Fruit fly (Drosophila melanogaster): ENCODE results near the gene CG14985.

Gene CG14985

DNA sequence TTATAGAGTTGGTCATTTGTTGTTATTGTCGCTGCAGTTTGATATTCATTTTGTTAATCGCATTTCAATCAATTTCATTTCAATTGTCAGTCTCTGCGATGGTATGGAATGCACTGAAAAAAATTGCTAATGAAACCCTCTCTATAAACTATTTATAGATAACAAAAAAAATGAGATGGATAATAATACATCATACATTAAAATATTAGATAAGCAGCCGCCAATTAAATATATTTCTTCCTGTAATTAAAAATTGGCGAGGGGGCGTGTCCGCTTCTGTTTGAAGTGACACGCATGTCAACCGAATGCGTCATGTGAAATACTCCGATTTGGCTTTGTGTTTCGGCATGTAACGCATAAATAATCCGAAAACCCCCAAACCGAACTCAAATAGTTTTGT lies 41.2 kb downstream of the CG14985 start:
- TF ChIP-seq CG3919 (GFP tag; optimal IDR thresholded peaks at IDR 0.05) (no peak), eg (GFP tag; IDR thresholded peaks at IDR 0.05) (0 out of 3 replicates have a peak, but pooled peaks have one; percentile 14)

DNA sequence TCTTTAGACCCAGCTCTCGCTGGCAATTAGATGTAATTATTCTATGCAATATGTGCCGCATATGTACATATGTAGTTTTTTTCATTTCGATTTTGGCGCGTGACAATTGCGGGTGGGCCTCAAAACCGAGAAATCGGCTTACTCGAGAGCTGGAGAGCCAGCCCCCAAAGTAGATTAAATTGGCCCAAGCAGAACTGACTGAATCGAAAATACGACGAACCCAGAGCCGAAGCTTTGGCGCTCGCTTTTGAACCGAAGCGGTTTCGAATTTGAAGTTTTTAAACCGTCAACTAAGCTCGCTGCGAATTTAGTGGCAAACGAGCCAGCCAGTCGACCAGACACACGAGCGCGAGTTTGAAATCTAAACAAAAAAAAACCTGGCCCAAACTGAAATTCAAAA lies 43.0 kb downstream of the CG14985 start, which contains the start of gene CG1136:
Gene CG1136, plus strand, starts transcription at position 308 of the 400 bp plus-strand sequence.
- TF ChIP-seq eg (GFP tag; IDR thresholded peaks at IDR 0.05) (0 out of 3 replicates have a peak, but pooled peaks have one; percentile 11), Gug (GFP tag; IDR thresholded peaks at IDR 0.05) (no peak)

dm6 chr3L:4047635-4048034 lies 44.4 kb downstream of the CG14985 start, which contains the start of gene Dpy-30L2:
Gene Dpy-30L2, minus strand, starts transcription at chr3L:4047735.
- TF ChIP-seq Hr4 (GFP tag; optimal IDR thresholded peaks at IDR 0.05): no peak
- TF ChIP-seq acj6 (GFP tag; optimal IDR thresholded peaks at IDR 0.05): no peak
- no peak for TF ChIP-seq dsx (GFP tag; optimal IDR thresholded peaks at IDR 0.05; ENCODE audit: poor library complexity, severe bottlenecking)
- TF ChIP-seq Blimp-1 (GFP tag; optimal IDR thresholded peaks at IDR 0.05): no peak
- no peak for TF ChIP-seq CG6792 (GFP tag; optimal IDR thresholded peaks at IDR 0.05)
- TF ChIP-seq CG6854 (GFP tag; optimal IDR thresholded peaks at IDR 0.05): no peak
- no peak for TF ChIP-seq CG34406 (GFP tag; optimal IDR thresholded peaks at IDR 0.05)
- no peak for TF ChIP-seq Hr39 (GFP tag; optimal IDR thresholded peaks at IDR 0.05)
- no peak for TF ChIP-seq Hr38 (GFP tag; optimal IDR thresholded peaks at IDR 0.05)
- no peak for TF ChIP-seq Ets21C (GFP tag; optimal IDR thresholded peaks at IDR 0.05)
- no peak for TF ChIP-seq spab (GFP tag; optimal IDR thresholded peaks at IDR 0.05)

DNA sequence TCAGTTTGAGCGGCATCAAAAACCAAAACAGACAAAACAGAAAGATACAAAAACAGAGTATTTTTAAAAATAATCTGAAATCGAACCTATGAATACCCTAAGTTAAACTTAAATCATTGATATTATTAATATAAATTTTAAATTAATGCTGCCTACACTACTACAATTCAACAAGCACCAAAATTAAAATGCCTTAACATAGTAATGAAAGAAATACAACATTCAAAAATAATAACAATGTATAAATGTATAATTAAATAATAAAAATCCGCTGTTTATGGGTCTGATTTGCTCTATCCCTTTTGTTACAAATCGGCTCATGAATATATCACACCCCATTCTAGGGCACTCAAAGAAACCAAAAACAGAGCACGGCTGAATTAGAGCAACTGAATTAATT lies 45.8 kb downstream of the CG14985 start:
- TF ChIP-seq fd85E (GFP tag; optimal IDR thresholded peaks at IDR 0.05) (no peak), Eip78C (GFP tag) (peak; percentile 30)

DNA sequence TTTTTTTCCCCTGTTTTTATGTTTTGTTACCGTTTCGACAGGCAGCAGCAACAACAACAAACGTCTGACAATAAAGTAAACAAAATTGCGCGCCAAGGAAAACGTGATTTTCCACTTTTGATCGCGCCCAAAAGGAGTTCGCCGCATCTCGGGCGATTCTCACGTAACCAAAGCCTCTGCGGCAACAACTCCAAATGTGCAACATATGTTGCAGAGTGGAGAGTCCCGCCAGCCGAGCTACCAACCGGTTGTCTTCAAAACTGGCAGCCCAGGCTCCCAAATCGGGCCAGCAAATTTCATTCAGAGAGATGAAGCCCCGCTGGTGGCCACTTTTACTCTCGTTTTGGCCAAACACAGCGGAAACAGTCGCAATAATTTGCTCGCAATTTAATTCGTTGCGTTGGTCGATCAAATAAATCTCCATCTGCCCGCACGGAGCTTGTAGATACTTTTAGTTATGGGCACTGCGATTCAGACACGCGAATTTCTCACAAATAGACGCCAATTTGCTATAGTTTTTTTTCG lies 52.2 kb downstream of the CG14985 start:
- TF ChIP-seq dsx (GFP tag; optimal IDR thresholded peaks at IDR 0.05; ENCODE audit: poor library complexity, severe bottlenecking) (peak; percentile 77), ss (GFP tag; optimal IDR thresholded peaks at IDR 0.05) (no peak), CG8119 (GFP tag; IDR thresholded peaks at IDR 0.05) (0 out of 3 replicates have a peak, but pooled peaks have one; percentile 35), vri (GFP tag; optimal IDR thresholded peaks at IDR 0.05) (peak; percentile 4), CG6854 (GFP tag; optimal IDR thresholded peaks at IDR 0.05) (peak; percentile 64), acj6 (GFP tag; optimal IDR thresholded peaks at IDR 0.05) (no peak), Blimp-1 (GFP tag; optimal IDR thresholded peaks at IDR 0.05) (peak; percentile 91), esn (GFP tag; optimal IDR thresholded peaks at IDR 0.05) (no peak), CG6163 (GFP tag; IDR thresholded peaks at IDR 0.05) (no peak), eg (GFP tag; IDR thresholded peaks at IDR 0.05) (no peak)
